Worm (Caenorhabditis elegans): ENCODE results near the gene Y43F8C.11.

Gene Y43F8C.11

DNA sequence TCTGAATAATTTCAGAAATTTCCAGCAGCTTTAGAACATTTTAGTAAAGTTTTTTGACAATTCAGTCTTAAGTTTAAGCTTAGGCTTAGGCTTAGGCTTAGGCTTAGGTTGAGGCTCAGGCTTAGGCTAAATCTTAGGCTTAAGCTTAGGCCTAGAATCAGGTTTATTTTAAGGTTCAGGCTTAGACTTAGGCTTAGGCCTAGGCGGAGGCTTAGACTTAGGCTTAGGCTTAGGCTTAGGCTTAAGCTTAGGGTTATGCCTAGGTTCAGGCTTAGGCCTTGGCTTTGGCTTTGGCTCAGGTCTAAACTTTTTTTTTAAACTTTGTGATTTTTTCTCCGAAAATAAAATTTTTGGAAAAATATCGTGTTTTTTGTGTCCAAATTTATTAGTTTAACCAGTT lies 48.6 kb downstream of the Y43F8C.11 start:
- TF ChIP-seq ama-1 (optimal IDR thresholded peaks at IDR 0.05), result no peak
- no peak for TF ChIP-seq ceh-9 (tag; optimal IDR thresholded peaks at IDR 0.05)

DNA sequence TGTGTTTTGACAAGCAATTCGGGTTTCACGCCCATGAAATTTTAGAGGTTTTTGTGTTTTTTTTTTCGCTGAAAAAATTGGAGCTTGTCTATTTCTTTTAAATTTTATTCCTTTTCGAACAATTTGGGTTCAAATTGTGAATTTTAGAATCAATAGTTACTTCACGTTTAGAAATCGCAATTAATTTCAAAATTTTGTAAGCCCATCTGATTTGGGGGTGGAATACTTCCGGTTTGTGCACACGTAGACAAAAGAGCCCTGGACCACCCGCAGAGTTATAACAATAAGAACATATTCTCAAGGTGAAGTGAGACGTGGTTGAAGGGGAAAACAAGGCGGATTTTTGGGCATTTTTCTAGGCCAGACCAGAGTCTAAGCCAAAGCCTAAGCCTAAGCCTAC lies 49.2 kb downstream of the Y43F8C.11 start, which contains the start of gene Y116F11A.6:
TSS of gene Y116F11A.6 (plus strand) at position 301 of the 400 bp plus-strand sequence.
- no peak for TF ChIP-seq ahr-1 (tag; optimal IDR thresholded peaks at IDR 0.05)
- TF ChIP-seq tbx-2 (tag; optimal IDR thresholded peaks at IDR 0.05), result no peak
- no peak for TF ChIP-seq pax-1 (tag; optimal IDR thresholded peaks at IDR 0.05)
- no peak for TF ChIP-seq hlh-6 (tag; optimal IDR thresholded peaks at IDR 0.05)
- TF ChIP-seq ceh-45 (GFP tag; IDR thresholded peaks at IDR 0.05), result no peak
- TF ChIP-seq nhr-11 (tag; optimal IDR thresholded peaks at IDR 0.05), result no peak
- TF ChIP-seq ceh-14 (tag; optimal IDR thresholded peaks at IDR 0.05), result no peak
- no peak for TF ChIP-seq fkh-10 (GFP tag; optimal IDR thresholded peaks at IDR 0.05)
- TF ChIP-seq sox-4 (tag; optimal IDR thresholded peaks at IDR 0.05), result no peak
- no peak for TF ChIP-seq tbx-7 (tag; optimal IDR thresholded peaks at IDR 0.05)
- no peak for TF ChIP-seq zip-5 (tag; optimal IDR thresholded peaks at IDR 0.05)
- TF ChIP-seq ama-1 (optimal IDR thresholded peaks at IDR 0.05), result no peak
- TF ChIP-seq ceh-31 (tag; optimal IDR thresholded peaks at IDR 0.05), result no peak

Data from whole organism, late embryonic.